Worm (Caenorhabditis elegans): Measurements from ENCODE around the gene ptp-5.2.

ce11 chrIV:14771325-14771724 lies 10.6 kb upstream of the ptp-5.2 start, which contains the start of gene degl-1:
- TF ChIP-seq ama-1 (optimal IDR thresholded peaks at IDR 0.05) (no peak), aly-1 (tag; optimal IDR thresholded peaks at IDR 0.05) (no peak), ceh-13 (GFP tag; optimal IDR thresholded peaks at IDR 0.05) (no peak), B0310.2 (tag; optimal IDR thresholded peaks at IDR 0.05) (no peak), hmbx-1 (tag; optimal IDR thresholded peaks at IDR 0.05) (no peak)
